Fruit fly (Drosophila melanogaster) whole organism, embryonic: Measurements from ENCODE around the gene stas.

Source experiments
- Bteb2 ChIP-seq: fragments of 200-800 bp; sonication (Bioruptor generic); optimal IDR thresholded peaks from 2 replicates; lab custom pipeline; 2016; ENCODE audit warnings: missing biosample characterization, missing genetic modification characterization
- CG10321 ChIP-seq: fragments of 200-800 bp; sonication (Bioruptor generic); IDR thresholded peaks from 2 replicates; pipeline ENCODE4 v1.3.6; 2022; ENCODE audit warnings: missing biosample characterization, missing genetic modification characterization
- CG14965 ChIP-seq: fragments of 200-800 bp; sonication (Bioruptor generic); optimal IDR thresholded peaks from 2 replicates; lab custom pipeline; 2016; ENCODE audit warnings: missing biosample characterization, missing genetic modification characterization, borderline replicate concordance
- CG15269 ChIP-seq: fragments of 200-800 bp; sonication (Bioruptor generic); optimal IDR thresholded peaks from 2 replicates; lab custom pipeline; 2018; ENCODE audit warnings: missing biosample characterization, mild to moderate bottlenecking, missing genetic modification characterization, moderate library complexity
- CG1603 ChIP-seq: fragments of 200-800 bp; sonication (Bioruptor generic); optimal IDR thresholded peaks from 2 replicates; lab custom pipeline; 2019; ENCODE audit warnings: missing biosample characterization, mild to moderate bottlenecking, missing genetic modification characterization, moderate library complexity
- CG17328 ChIP-seq: fragments of 200-800 bp; sonication (Bioruptor generic); IDR thresholded peaks from 2 replicates; pipeline ENCODE4 v1.3.6; 2022; ENCODE audit warnings: missing biosample characterization, missing genetic modification characterization
- CG2712 ChIP-seq: fragments of 200-800 bp; optimal IDR thresholded peaks from 3 replicates; lab custom pipeline; 2019; ENCODE audit warnings: missing biosample characterization, mild to moderate bottlenecking, missing genetic modification characterization, moderate library complexity
- CG31224 ChIP-seq: fragments of 200-800 bp; sonication (Bioruptor generic); IDR thresholded peaks from 2 replicates; pipeline ENCODE4 v1.3.6; 2022; ENCODE audit warnings: missing biosample characterization, missing genetic modification characterization
- CG42726 ChIP-seq: fragments of 200-800 bp; sonication (Bioruptor generic); IDR thresholded peaks from 2 replicates; pipeline ENCODE4 v1.3.6; 2022; ENCODE audit warnings: missing biosample characterization, missing genetic modification characterization; ENCODE audit not compliant: partially characterized antibody
- CG43689 ChIP-seq: fragments of 200-800 bp; sonication (Bioruptor generic); IDR thresholded peaks from 2 replicates; pipeline ENCODE4 v1.3.6; 2022; ENCODE audit warnings: missing biosample characterization, missing genetic modification characterization
- CG4404 ChIP-seq: fragments of 200-800 bp; sonication (Bioruptor generic); IDR thresholded peaks from 2 replicates; pipeline ENCODE4 v1.3.6; 2022; ENCODE audit warnings: missing biosample characterization, missing genetic modification characterization
- CG6254 ChIP-seq: fragments of 200-800 bp; sonication (Bioruptor generic); optimal IDR thresholded peaks from 3 replicates; lab custom pipeline; 2017; ENCODE audit warnings: mild to moderate bottlenecking, missing biosample characterization, missing genetic modification reagents, missing genetic modification characterization
- CG6854 ChIP-seq: fragments of 200-800 bp; sonication (Bioruptor generic); optimal IDR thresholded peaks from 3 replicates; lab custom pipeline; 2017; ENCODE audit warnings: missing biosample characterization, mild to moderate bottlenecking, missing genetic modification characterization
- CHES-1-like ChIP-seq: fragments of 200-800 bp; sonication (Bioruptor generic); optimal IDR thresholded peaks from 2 replicates; lab custom pipeline; 2016; ENCODE audit warnings: missing biosample characterization, missing genetic modification characterization
- CoRest ChIP-seq: fragments of 200-800 bp; sonication (Bioruptor generic); optimal IDR thresholded peaks from 3 replicates; lab custom pipeline; 2018; ENCODE audit warnings: missing biosample characterization, mild to moderate bottlenecking, missing genetic modification characterization, moderate library complexity
- D19A ChIP-seq: fragments of 200-800 bp; optimal IDR thresholded peaks from 3 replicates; lab custom pipeline; 2019; ENCODE audit warnings: missing biosample characterization, mild to moderate bottlenecking, missing genetic modification characterization, moderate library complexity
- Dbx ChIP-seq: fragments of 200-800 bp; sonication (Bioruptor generic); IDR thresholded peaks from 3 replicates; pipeline ENCODE4 v1.3.6; 2022; ENCODE audit warnings: missing biosample characterization, missing genetic modification characterization
- ERR ChIP-seq: fragments of 200-800 bp; sonication (Bioruptor generic); optimal IDR thresholded peaks from 2 replicates; lab custom pipeline; 2016; ENCODE audit warnings: missing biosample characterization, missing genetic modification characterization
- HLH4C ChIP-seq: fragments of 200-800 bp; sonication (Bioruptor generic); IDR thresholded peaks from 3 replicates; pipeline ENCODE4 v1.3.6; 2022; ENCODE audit warnings: missing biosample characterization, missing genetic modification characterization; ENCODE audit not compliant: partially characterized antibody
- Hmx ChIP-seq: fragments of 200-800 bp; sonication (Bioruptor generic); optimal IDR thresholded peaks from 2 replicates; lab custom pipeline; 2016; ENCODE audit warnings: missing biosample characterization, missing genetic modification characterization
- Hr78 ChIP-seq, 2 experiments: fragments of 200-800 bp in 1 of 2; fragments of >200 bp in 1 of 2; sonication (Bioruptor generic) in 1 of 2; optimal IDR thresholded peaks; 2 replicates each; lab custom pipeline; 2017 to 2019; ENCODE audit warnings: missing biosample characterization in 2 of 2, missing genetic modification characterization in 2 of 2, mild to moderate bottlenecking in 1 of 2, moderate library complexity in 1 of 2
- Lim3 ChIP-seq: fragments of 200-800 bp; sonication (Bioruptor generic); IDR thresholded peaks from 2 replicates; pipeline ENCODE4 v1.3.6; 2022; ENCODE audit warnings: missing biosample characterization, missing genetic modification characterization
- Poxn ChIP-seq: fragments of 200-800 bp; sonication (Bioruptor generic); IDR thresholded peaks from 2 replicates; pipeline ENCODE4 v1.3.6; 2022; ENCODE audit warnings: missing biosample characterization, missing genetic modification characterization
- Sox100B ChIP-seq: fragments of 200-800 bp; sonication (Bioruptor generic); optimal IDR thresholded peaks from 3 replicates; lab custom pipeline; 2018; ENCODE audit warnings: missing biosample characterization, mild to moderate bottlenecking, missing genetic modification characterization
- Sry-β ChIP-seq: fragments of 200-800 bp; sonication (Bioruptor generic); optimal IDR thresholded peaks from 2 replicates; lab custom pipeline; 2018; ENCODE audit warnings: missing biosample characterization, mild to moderate bottlenecking, missing genetic modification characterization, moderate library complexity
- abd-A ChIP-seq: fragments of 200-800 bp; sonication (Bioruptor generic); optimal IDR thresholded peaks from 3 replicates; lab custom pipeline; 2019; ENCODE audit warnings: missing biosample characterization, mild to moderate bottlenecking, missing genetic modification characterization, moderate library complexity
- aop ChIP-seq: fragments of 200-800 bp; sonication (Bioruptor generic); IDR thresholded peaks from 2 replicates; pipeline ENCODE4 v1.3.6; 2022; ENCODE audit warnings: missing biosample characterization, missing genetic modification characterization
- cas ChIP-seq: fragments of 200-800 bp; sonication (Bioruptor generic); IDR thresholded peaks from 2 replicates; pipeline ENCODE4 v1.3.6; 2022; ENCODE audit warnings: missing biosample characterization, missing genetic modification characterization
- chinmo ChIP-seq: fragments of 200-800 bp; sonication (Bioruptor generic); IDR thresholded peaks from 4 replicates; pipeline ENCODE4 v1.3.6; 2022; ENCODE audit warnings: missing biosample characterization, missing genetic modification characterization; ENCODE audit not compliant: partially characterized antibody
- dmrt99B ChIP-seq: fragments of 200-800 bp; sonication (Bioruptor generic); optimal IDR thresholded peaks from 2 replicates; lab custom pipeline; 2018; ENCODE audit warnings: missing biosample characterization, mild to moderate bottlenecking, missing genetic modification characterization, moderate library complexity
- gce ChIP-seq: fragments of 200-800 bp; sonication (Bioruptor generic); IDR thresholded peaks from 3 replicates; pipeline ENCODE4 v1.3.6; 2022; ENCODE audit warnings: missing biosample characterization, missing genetic modification characterization
- gcm2 ChIP-seq: fragments of 200-800 bp; sonication (Bioruptor generic); optimal IDR thresholded peaks from 2 replicates; lab custom pipeline; 2016; ENCODE audit warnings: missing biosample characterization, missing genetic modification characterization
- gfzf ChIP-seq: fragments of 200-800 bp; sonication (Bioruptor generic); optimal IDR thresholded peaks from 2 replicates; lab custom pipeline; 2016; ENCODE audit warnings: missing biosample characterization, mild to moderate bottlenecking, missing genetic modification characterization, moderate library complexity
- gro ChIP-seq: fragments of 200-800 bp; sonication (Bioruptor generic); optimal IDR thresholded peaks from 2 replicates; lab custom pipeline; 2016; ENCODE audit warnings: missing biosample characterization, missing genetic modification characterization
- ham ChIP-seq: fragments of 200-800 bp; sonication (Bioruptor generic); IDR thresholded peaks from 2 replicates; pipeline ENCODE4 v1.3.6; 2022; ENCODE audit warnings: missing biosample characterization, missing genetic modification characterization
- hkb ChIP-seq, 2 experiments: fragments of 200-800 bp in 1 of 2; fragments of >200 bp in 1 of 2; sonication (Bioruptor generic) in 1 of 2; IDR thresholded peaks in 1 of 2; optimal IDR thresholded peaks in 1 of 2; 2 replicates each; pipeline versions ENCODE4 v1.3.6 to Lab custom; 2017 to 2022; ENCODE audit warnings: missing biosample characterization in 1 of 2, missing genetic modification characterization in 1 of 2
- jing ChIP-seq: fragments of 200-800 bp; sonication (Bioruptor generic); optimal IDR thresholded peaks from 2 replicates; lab custom pipeline; 2018; ENCODE audit warnings: missing biosample characterization, mild to moderate bottlenecking, missing genetic modification characterization
- knrl ChIP-seq: fragments of 200-800 bp; sonication (Bioruptor generic); IDR thresholded peaks from 3 replicates; pipeline ENCODE4 v1.3.6; 2022; ENCODE audit warnings: missing biosample characterization, missing genetic modification characterization; ENCODE audit not compliant: partially characterized antibody
- lola ChIP-seq, 3 experiments: fragments of >200 bp in 2 of 3; fragments of 200-800 bp in 1 of 3; sonication (Bioruptor generic) in 1 of 3; optimal IDR thresholded peaks; 2 replicates each; lab custom pipeline; 2017 to 2019; ENCODE audit warnings: missing biosample characterization in 3 of 3, missing genetic modification characterization in 3 of 3, mild to moderate bottlenecking in 1 of 3, moderate library complexity in 1 of 3
- nom ChIP-seq: fragments of 200-800 bp; sonication (Bioruptor generic); optimal IDR thresholded peaks from 2 replicates; lab custom pipeline; 2017; ENCODE audit warnings: missing biosample characterization, missing genetic modification characterization, mild to moderate bottlenecking, moderate library complexity, missing genetic modification reagents
- pnt ChIP-seq: fragments of 200-800 bp; sonication (Bioruptor generic); optimal IDR thresholded peaks from 3 replicates; lab custom pipeline; 2016; ENCODE audit warnings: missing biosample characterization, missing genetic modification characterization
- prd ChIP-seq, 3 experiments: fragments of >200 bp in 2 of 3; fragments of 200-800 bp in 1 of 3; sonication (Bioruptor generic) in 1 of 3; optimal IDR thresholded peaks in 2 of 3; IDR thresholded peaks in 1 of 3; 2 replicates in 2 of 3; 3 replicates in 1 of 3; pipeline versions ENCODE4 v1.3.6 to Lab custom; 2017 to 2022; ENCODE audit warnings: missing biosample characterization in 1 of 3, missing genetic modification characterization in 1 of 3
- repo ChIP-seq: fragments of 200-800 bp; sonication (Bioruptor generic); optimal IDR thresholded peaks from 2 replicates; lab custom pipeline; 2016; ENCODE audit warnings: missing biosample characterization, missing genetic modification characterization
- rib ChIP-seq: fragments of 200-800 bp; sonication (Bioruptor generic); IDR thresholded peaks from 2 replicates; pipeline ENCODE4 v1.3.6; 2022; ENCODE audit warnings: missing biosample characterization, missing genetic modification characterization
- run ChIP-seq: fragments of 200-800 bp; sonication (Bioruptor generic); optimal IDR thresholded peaks from 3 replicates; lab custom pipeline; 2018; ENCODE audit warnings: missing biosample characterization, mild to moderate bottlenecking, missing genetic modification characterization
- sisA ChIP-seq: fragments of 200-800 bp; sonication (Bioruptor generic); IDR thresholded peaks from 2 replicates; pipeline ENCODE4 v1.3.6; 2022; ENCODE audit warnings: missing biosample characterization, missing genetic modification characterization
- slou ChIP-seq: fragments of 200-800 bp; sonication (Bioruptor generic); optimal IDR thresholded peaks from 3 replicates; lab custom pipeline; 2016; ENCODE audit warnings: missing biosample characterization, missing genetic modification characterization
- trh ChIP-seq: fragments of 200-800 bp; sonication (Bioruptor generic); optimal IDR thresholded peaks from 2 replicates; lab custom pipeline; 2016; ENCODE audit warnings: missing biosample characterization, missing genetic modification characterization
- wek ChIP-seq: fragments of 200-800 bp; sonication (Bioruptor generic); optimal IDR thresholded peaks from 3 replicates; lab custom pipeline; 2018; ENCODE audit warnings: missing biosample characterization, mild to moderate bottlenecking, missing genetic modification characterization, moderate library complexity

The stas gene

dm6 chrX:17595822-17596221 lies 31.9 kb downstream of the stas start (continued):
- TF ChIP-seq Lim3 (peak; percentile 45; the same call in 1 of the 2 replicates), aop (GFP tag; lab: Robert Waterston, UW) (no peak), gfzf (GFP tag; lab: Kevin White, UChicago) (no peak), Hmx (peak; percentile 38), CG2712 (peak; percentile 80), knrl (GFP tag; lab: Robert Waterston, UW) (no peak), abd-A (no peak), ham (GFP tag; lab: Robert Waterston, UW) (no peak), Bteb2 (GFP tag; lab: Kevin White, UChicago) (peak; percentile 67), CG31224 (GFP tag; lab: Robert Waterston, UW) (peak; percentile 78), CG10321 (GFP tag; lab: Robert Waterston, UW) (peak; percentile 52; the same call in 1 of the 2 replicates), CG1603 (tag; lab: Kevin White, UChicago) (no peak), CG6254 (no peak), CG17328 (GFP tag; lab: Robert Waterston, UW) (peak; percentile 76), jing (GFP tag; lab: Kevin White, UChicago) (no peak), gro (peak; percentile 67), prd (optimal IDR thresholded peaks at IDR 0.05; lab: Kevin White, UChicago) (no peak), prd (GFP tag; IDR thresholded peaks at IDR 0.05; lab: Robert Waterston, UW) (peak; percentile 91), CG15269 (tag; lab: Kevin White, UChicago) (peak; percentile 80), lola (GFP tag; optimal IDR thresholded peaks at IDR 0.05; lab: Kevin White, UChicago) (no peak), gcm2 (GFP tag; lab: Kevin White, UChicago) (no peak), gce (GFP tag; lab: Robert Waterston, UW) (no peak), Dbx (GFP tag; lab: Robert Waterston, UW) (peak; percentile 92), chinmo (GFP tag; lab: Robert Waterston, UW) (peak; percentile 23; the same call in 1 of the 4 replicates), slou (GFP tag; lab: Kevin White, UChicago) (peak; percentile 50), Hr78 (GFP tag; optimal IDR thresholded peaks at IDR 0.05; lab: Kevin White, UChicago) (no peak), HLH4C (GFP tag; lab: Robert Waterston, UW) (no peak), repo (GFP tag; lab: Kevin White, UChicago) (peak; percentile 21), pnt (GFP tag; lab: Kevin White, UChicago) (peak; percentile 39), cas (peak; percentile 54; the same call in 1 of the 2 replicates), Sry-β (no peak), CHES-1-like (GFP tag; lab: Kevin White, UChicago) (peak; percentile 35), sisA (GFP tag; lab: Robert Waterston, UW) (peak; percentile 70), CG6854 (GFP tag; lab: Kevin White, UChicago) (peak; percentile 49), run (tag; lab: Kevin White, UChicago) (peak; percentile 19), CoRest (tag; lab: Kevin White, UChicago) (peak; percentile 77), wek (GFP tag; lab: Kevin White, UChicago) (no peak), rib (GFP tag; lab: Robert Waterston, UW) (peak; percentile 88), nom (peak; percentile 34), CG4404 (GFP tag; lab: Robert Waterston, UW) (peak; percentile 48), Poxn (GFP tag; lab: Robert Waterston, UW) (peak; percentile 75), hkb (optimal IDR thresholded peaks at IDR 0.05; lab: Kevin White, UChicago) (no peak), hkb (GFP tag; IDR thresholded peaks at IDR 0.05; lab: Robert Waterston, UW) (peak; percentile 85), trh (peak; percentile 67), CG43689 (no peak), ERR (GFP tag; lab: Kevin White, UChicago) (no peak), Sox100B (GFP tag; lab: Kevin White, UChicago) (peak; percentile 74), CG42726 (no peak), CG14965 (no peak), dmrt99B (tag; lab: Kevin White, UChicago) (peak; percentile 81), D19A (tag; lab: Kevin White, UChicago) (peak; percentile 65)
